Worm (Caenorhabditis elegans): ENCODE measurements around the gene ant-1.3.

DNA sequence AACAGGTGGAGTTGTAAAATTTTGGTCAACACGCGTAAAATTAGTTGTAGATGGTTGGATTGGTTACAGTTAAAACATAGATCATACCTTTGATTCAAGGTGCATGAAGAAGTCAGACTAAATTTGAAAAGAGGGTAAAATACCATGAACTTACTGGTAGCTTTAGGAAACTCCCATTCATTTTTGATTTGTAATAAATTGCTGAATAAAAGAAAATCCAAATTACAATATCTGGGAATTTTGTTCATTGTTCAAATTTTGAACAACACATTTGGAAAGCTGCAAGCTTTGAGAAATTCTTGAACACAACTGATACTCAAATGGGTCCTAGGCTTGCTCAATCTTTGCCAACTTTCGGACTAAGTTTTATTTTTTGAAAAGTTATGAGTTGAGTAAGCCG lies 31.1 kb downstream of the ant-1.3 start:
- TF ChIP-seq nhr-28 (tag; optimal IDR thresholded peaks at IDR 0.05) (no peak), hmg-11 (tag; optimal IDR thresholded peaks at IDR 0.05) (no peak), elt-3 (tag; optimal IDR thresholded peaks at IDR 0.05) (no peak), tbx-2 (tag; optimal IDR thresholded peaks at IDR 0.05) (no peak), lin-15B (tag; optimal IDR thresholded peaks at IDR 0.05) (no peak), elt-2 (tag; optimal IDR thresholded peaks at IDR 0.05) (no peak)

All from whole organism, L3 larva.